Worm (Caenorhabditis elegans) whole organism, L3 larva: ENCODE measurements around the gene dmd-6.

Source experiments
- ZK546.5 ChIP-seq: sonication (generic microtip); optimal IDR thresholded peaks from 2 replicates; lab custom pipeline; 2017; ENCODE audit warnings: missing biosample characterization, missing genetic modification characterization
- aly-2 ChIP-seq: fragments of 150-350 bp; optimal IDR thresholded peaks from 2 replicates; lab custom pipeline; 2014; ENCODE audit warnings: missing biosample characterization, missing genetic modification characterization
- ama-1 ChIP-seq: fragments of 150-350 bp; optimal IDR thresholded peaks from 2 replicates; lab custom pipeline; 2018
- ceh-16 ChIP-seq: sonication (generic microtip); optimal IDR thresholded peaks from 2 replicates; lab custom pipeline; 2017; ENCODE audit warnings: missing biosample characterization, missing genetic modification characterization
- ceh-28 ChIP-seq: fragments of 150-350 bp; optimal IDR thresholded peaks from 2 replicates; lab custom pipeline; 2014; ENCODE audit warnings: missing biosample characterization, missing genetic modification reagents, missing genetic modification characterization
- ceh-82 ChIP-seq: fragments of 150-350 bp; optimal IDR thresholded peaks from 2 replicates; lab custom pipeline; 2014; ENCODE audit warnings: missing biosample characterization, missing genetic modification characterization
- daf-12 ChIP-seq: fragments of 150-350 bp; optimal IDR thresholded peaks from 2 replicates; lab custom pipeline; 2014; ENCODE audit warnings: missing biosample characterization, missing genetic modification reagents, missing genetic modification characterization
- egl-27 ChIP-seq: sonication (generic microtip); optimal IDR thresholded peaks from 4 replicates; lab custom pipeline; 2017; ENCODE audit warnings: missing biosample characterization, missing genetic modification reagents, missing genetic modification characterization
- egl-5 ChIP-seq: fragments of 150-350 bp; optimal IDR thresholded peaks from 2 replicates; lab custom pipeline; 2017; ENCODE audit warnings: missing biosample characterization, missing genetic modification reagents, missing genetic modification characterization, inconsistent platforms
- elt-1 ChIP-seq: fragments of 150-350 bp; optimal IDR thresholded peaks from 2 replicates; lab custom pipeline; 2014; ENCODE audit warnings: missing biosample characterization, missing genetic modification characterization
- eor-1 ChIP-seq, 2 experiments: fragments of 150-350 bp; optimal IDR thresholded peaks; 2 replicates each; lab custom pipeline; 2014 to 2018; ENCODE audit warnings: missing biosample characterization in 2 of 2, missing genetic modification characterization in 2 of 2
- fkh-2 ChIP-seq: fragments of 150-350 bp; optimal IDR thresholded peaks from 2 replicates; lab custom pipeline; 2014; ENCODE audit warnings: missing biosample characterization, missing genetic modification reagents, missing genetic modification characterization
- fos-1 ChIP-seq: fragments of 150-350 bp; optimal IDR thresholded peaks from 2 replicates; lab custom pipeline; 2014; ENCODE audit warnings: missing biosample characterization, missing genetic modification characterization
- hmg-11 ChIP-seq: sonication (generic microtip); optimal IDR thresholded peaks from 2 replicates; lab custom pipeline; 2016; ENCODE audit warnings: missing genetic modification characterization, missing compliant biosample characterization
- jun-1 ChIP-seq: fragments of 150-350 bp; optimal IDR thresholded peaks from 2 replicates; lab custom pipeline; 2014; ENCODE audit warnings: missing biosample characterization, missing genetic modification reagents, missing genetic modification characterization
- lin-15B ChIP-seq: fragments of 150-350 bp; optimal IDR thresholded peaks from 2 replicates; lab custom pipeline; 2014; ENCODE audit warnings: missing biosample characterization, missing genetic modification characterization
- lsy-12 ChIP-seq: sonication (generic microtip); optimal IDR thresholded peaks from 2 replicates; lab custom pipeline; 2016; ENCODE audit warnings: mild to moderate bottlenecking, missing genetic modification characterization, missing compliant biosample characterization
- mdl-1 ChIP-seq: fragments of 150-350 bp; optimal IDR thresholded peaks from 2 replicates; lab custom pipeline; 2014; ENCODE audit warnings: missing biosample characterization, missing genetic modification characterization
- nfya-1 ChIP-seq: sonication (generic microtip); optimal IDR thresholded peaks from 2 replicates; lab custom pipeline; 2017; ENCODE audit warnings: missing genetic modification characterization, mild to moderate bottlenecking, missing compliant biosample characterization, antibody characterized with exemption, moderate library complexity; ENCODE audit not compliant: insufficient read depth
- nhr-11 ChIP-seq: fragments of 150-350 bp; optimal IDR thresholded peaks from 2 replicates; lab custom pipeline; 2014; ENCODE audit warnings: missing biosample characterization, missing genetic modification characterization
- nhr-12 ChIP-seq: fragments of 150-350 bp; optimal IDR thresholded peaks from 2 replicates; lab custom pipeline; 2014; ENCODE audit warnings: missing biosample characterization, missing genetic modification characterization
- nhr-25 ChIP-seq: sonication (generic microtip); optimal IDR thresholded peaks from 2 replicates; lab custom pipeline; 2017; ENCODE audit warnings: missing biosample characterization, missing genetic modification characterization
- nhr-28 ChIP-seq: fragments of 150-350 bp; optimal IDR thresholded peaks from 2 replicates; lab custom pipeline; 2014; ENCODE audit warnings: missing biosample characterization, missing genetic modification characterization
- nhr-43 ChIP-seq: sonication (generic microtip); optimal IDR thresholded peaks from 2 replicates; lab custom pipeline; 2016; ENCODE audit warnings: mild to moderate bottlenecking, missing genetic modification characterization, missing compliant biosample characterization; ENCODE audit not compliant: poor library complexity, severe bottlenecking
- nhr-67 ChIP-seq: fragments of 150-350 bp; optimal IDR thresholded peaks from 2 replicates; lab custom pipeline; 2014; ENCODE audit warnings: missing biosample characterization, missing genetic modification characterization
- pha-4 ChIP-seq: fragments of 150-350 bp; optimal IDR thresholded peaks from 2 replicates; lab custom pipeline; 2014; ENCODE audit warnings: missing biosample characterization, missing genetic modification reagents, missing genetic modification characterization
- pqm-1 ChIP-seq: fragments of 150-350 bp; optimal IDR thresholded peaks from 2 replicates; lab custom pipeline; 2017; ENCODE audit warnings: missing biosample characterization, missing genetic modification characterization, inconsistent platforms
- snpc-4 ChIP-seq: fragments of 150-350 bp; optimal IDR thresholded peaks from 2 replicates; lab custom pipeline; 2014; ENCODE audit warnings: missing biosample characterization, missing genetic modification characterization
- tbx-2 ChIP-seq: sonication (generic microtip); optimal IDR thresholded peaks from 2 replicates; lab custom pipeline; 2016; ENCODE audit warnings: mild to moderate bottlenecking, missing genetic modification characterization, missing compliant biosample characterization
- unc-62 ChIP-seq: fragments of 150-350 bp; sonication (generic microtip); optimal IDR thresholded peaks from 4 replicates; lab custom pipeline; 2014; ENCODE audit warnings: missing biosample characterization, missing genetic modification reagents, missing genetic modification characterization
- ztf-11 ChIP-seq: fragments of 150-350 bp; optimal IDR thresholded peaks from 2 replicates; lab custom pipeline; 2014; ENCODE audit warnings: missing biosample characterization, missing genetic modification characterization

The dmd-6 gene

DNA sequence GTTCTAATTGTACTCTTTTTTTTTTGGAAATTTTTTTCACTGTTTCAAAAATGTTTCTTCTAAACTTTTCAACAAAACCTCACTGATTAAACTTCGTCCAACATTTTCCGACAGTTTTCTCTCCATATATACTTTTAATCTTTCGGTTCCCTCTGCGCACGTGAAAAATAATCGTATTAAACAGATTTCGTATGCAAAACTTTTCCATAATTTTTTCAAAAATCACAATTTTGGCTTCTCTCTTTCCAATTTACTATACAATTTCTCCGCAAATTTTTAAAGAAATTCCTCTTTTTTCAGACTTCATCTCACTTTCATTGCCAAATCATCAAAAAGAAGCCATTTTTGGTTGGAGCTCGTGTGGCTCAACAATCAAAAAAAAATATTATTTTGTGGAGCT lies at the start of gene dmd-6:
Gene dmd-6, plus strand, starts transcription at position 301 of the 400 bp plus-strand sequence.
- TF ChIP-seq unc-62 (no peak), lsy-12 (no peak), ama-1 (lab: Kevin White, UChicago) (no peak), nfya-1 (no peak), nhr-67 (tag; lab: Kevin White, UChicago) (no peak), tbx-2 (no peak), eor-1 (tag; optimal IDR thresholded peaks at IDR 0.05; lab: Kevin White, UChicago) (no peak), nhr-28 (tag; lab: Kevin White, UChicago) (no peak), nhr-12 (tag; lab: Kevin White, UChicago) (no peak), ztf-11 (no peak), elt-1 (tag; lab: Kevin White, UChicago) (no peak)

DNA sequence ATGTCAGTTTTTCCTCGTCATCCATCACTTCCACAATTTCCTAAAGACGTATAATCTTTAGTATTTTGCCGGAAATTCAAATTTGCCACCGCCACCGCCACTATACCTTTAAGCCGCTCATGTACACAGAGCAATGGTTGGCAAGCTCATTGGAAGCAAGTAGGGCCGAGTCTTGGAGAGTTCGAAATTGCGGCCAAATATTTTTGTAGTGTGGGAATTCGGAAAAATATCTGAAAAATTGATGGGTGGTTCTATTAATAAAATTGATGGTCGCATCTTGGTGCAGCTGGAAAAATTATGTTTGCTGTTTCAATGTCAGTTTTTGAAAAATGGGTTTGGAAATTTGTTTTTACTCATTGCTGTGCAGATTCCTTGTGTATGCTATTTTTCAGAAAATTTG lies 44.8 kb upstream of the dmd-6 start:
- no peak for TF ChIP-seq nhr-11 (tag; lab: Kevin White, UChicago)
- no peak for TF ChIP-seq pha-4 (tag; lab: Kevin White, UChicago)
- TF ChIP-seq tbx-2: no peak
- no peak for TF ChIP-seq lin-15B (tag; lab: Kevin White, UChicago)
- no peak for TF ChIP-seq egl-5
- no peak for TF ChIP-seq nhr-12 (tag; lab: Kevin White, UChicago)
- no peak for TF ChIP-seq ceh-16 (tag; lab: Kevin White, UChicago)
- no peak for TF ChIP-seq fos-1

DNA sequence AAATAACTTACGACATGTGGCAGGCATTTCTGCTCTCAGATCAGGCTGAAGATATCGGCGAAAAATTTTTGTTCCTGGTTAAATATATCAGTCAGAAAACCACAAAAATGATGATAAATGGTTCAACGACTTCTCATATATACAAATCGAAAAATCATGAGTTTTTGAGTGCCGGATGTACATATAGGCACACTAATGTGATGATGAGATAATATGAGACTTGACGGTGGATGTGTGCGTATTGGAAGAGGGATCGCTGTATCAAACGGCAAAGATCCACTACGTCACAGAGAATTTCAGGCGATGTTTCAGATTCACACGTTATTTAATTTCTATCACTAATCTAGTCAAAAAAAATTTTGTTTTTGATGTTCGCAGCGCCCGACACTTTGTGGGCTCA lies 43.8 kb upstream of the dmd-6 start, which contains the start of gene glb-34:
Gene glb-34, minus strand, starts transcription at position 101 of the 400 bp plus-strand sequence.
- no peak for TF ChIP-seq ZK546.5 (tag; lab: Kevin White, UChicago)
- TF ChIP-seq nhr-11 (tag; lab: Kevin White, UChicago): no peak

ce11 chrIV:14573068-14573467 lies 43.3 kb upstream of the dmd-6 start:
- no peak for TF ChIP-seq egl-27
- no peak for TF ChIP-seq nhr-43 (tag; lab: Kevin White, UChicago)
- TF ChIP-seq nfya-1: peak; percentile 82

ce11 chrIV:14574282-14574869 lies 42.0 kb upstream of the dmd-6 start, which contains the start of the genes Y57G11B.3 and Y57G11B.5:
TSS of gene Y57G11B.3 (minus strand) at chrIV:14574382.
TSS of gene Y57G11B.5 (plus strand) at chrIV:14574819.
- TF ChIP-seq nhr-25 (tag; lab: Kevin White, UChicago): no peak
- no peak for TF ChIP-seq aly-2 (tag; lab: Kevin White, UChicago)
- TF ChIP-seq ceh-28 (tag; lab: Kevin White, UChicago): no peak
- TF ChIP-seq lsy-12: no peak
- no peak for TF ChIP-seq nhr-67 (tag; lab: Kevin White, UChicago)
- TF ChIP-seq ZK546.5 (tag; lab: Kevin White, UChicago): no peak
- no peak for TF ChIP-seq nhr-12 (tag; lab: Kevin White, UChicago)
- TF ChIP-seq ceh-82 (tag; lab: Kevin White, UChicago): no peak

- TF ChIP-seq jun-1 (tag; lab: Kevin White, UChicago) (no peak), mdl-1 (tag; lab: Kevin White, UChicago) (no peak), nfya-1 (peak; percentile 58), tbx-2 (no peak), nhr-43 (tag; lab: Kevin White, UChicago) (peak; percentile 58), snpc-4 (tag; lab: Kevin White, UChicago) (peak; percentile 41), nhr-28 (tag; lab: Kevin White, UChicago) (no peak), daf-12 (tag; lab: Kevin White, UChicago) (no peak), fkh-2 (tag; lab: Kevin White, UChicago) (no peak), hmg-11 (tag; lab: Kevin White, UChicago) (peak; percentile 41), lsy-12 (peak; percentile 1), pqm-1 (tag; lab: Kevin White, UChicago) (no peak), nhr-12 (tag; lab: Kevin White, UChicago) (no peak)
Observed at ce11 chrIV:14576471-14576870, 39.9 kb upstream of the dmd-6 start.
